Fruit fly (Drosophila melanogaster) whole organism, embryonic: ENCODE results near the gene CG32984.

ENCODE experiments used
- Ada2b ChIP-seq: fragments of 200-800 bp; sonication (Bioruptor generic); IDR thresholded peaks from 2 replicates; pipeline ENCODE4 v1.3.6; 2022; ENCODE audit warnings: missing biosample characterization, missing genetic modification characterization
- Adf1 ChIP-seq: fragments of 200-800 bp; sonication (Bioruptor generic); IDR thresholded peaks from 2 replicates; pipeline ENCODE4 v1.3.6; 2022; ENCODE audit warnings: missing biosample characterization, missing genetic modification characterization
- Antp ChIP-seq: fragments of 200-800 bp; sonication (Bioruptor generic); optimal IDR thresholded peaks from 3 replicates; lab custom pipeline; 2016; ENCODE audit warnings: missing biosample characterization, missing genetic modification characterization
- Asciz ChIP-seq: fragments of 200-800 bp; sonication (Bioruptor generic); optimal IDR thresholded peaks from 2 replicates; lab custom pipeline; 2017; ENCODE audit warnings: missing biosample characterization, mild to moderate bottlenecking, missing genetic modification characterization, missing genetic modification reagents
- CG10431 ChIP-seq: fragments of 200-800 bp; sonication (Bioruptor generic); optimal IDR thresholded peaks from 3 replicates; lab custom pipeline; 2018; ENCODE audit warnings: missing biosample characterization, mild to moderate bottlenecking, missing genetic modification characterization
- CG14014 ChIP-seq: fragments of 200-800 bp; sonication (Bioruptor generic); IDR thresholded peaks from 2 replicates; pipeline ENCODE4 v1.3.6; 2022; ENCODE audit warnings: missing biosample characterization, missing genetic modification characterization
- CG15269 ChIP-seq: fragments of 200-800 bp; sonication (Bioruptor generic); optimal IDR thresholded peaks from 2 replicates; lab custom pipeline; 2018; ENCODE audit warnings: missing biosample characterization, mild to moderate bottlenecking, missing genetic modification characterization, moderate library complexity
- CG1603 ChIP-seq: fragments of 200-800 bp; sonication (Bioruptor generic); optimal IDR thresholded peaks from 2 replicates; lab custom pipeline; 2019; ENCODE audit warnings: missing biosample characterization, mild to moderate bottlenecking, missing genetic modification characterization, moderate library complexity
- CG17385 ChIP-seq: fragments of 200-800 bp; sonication (Bioruptor generic); optimal IDR thresholded peaks from 3 replicates; lab custom pipeline; 2018; ENCODE audit warnings: missing biosample characterization, mild to moderate bottlenecking, missing genetic modification characterization
- CG18599 ChIP-seq: fragments of 200-800 bp; sonication (Bioruptor generic); optimal IDR thresholded peaks from 3 replicates; lab custom pipeline; 2017; ENCODE audit warnings: missing biosample characterization, missing genetic modification characterization, mild to moderate bottlenecking, moderate library complexity, missing genetic modification reagents
- CG31388 ChIP-seq: fragments of 200-800 bp; sonication (Bioruptor generic); optimal IDR thresholded peaks from 2 replicates; lab custom pipeline; 2016; ENCODE audit warnings: missing biosample characterization, missing genetic modification characterization
- CG32772 ChIP-seq: fragments of 200-800 bp; sonication (Bioruptor generic); IDR thresholded peaks from 2 replicates; pipeline ENCODE4 v1.3.6; 2022; ENCODE audit warnings: missing biosample characterization, missing genetic modification characterization
- CG3281 ChIP-seq: fragments of 200-800 bp; sonication (Bioruptor generic); optimal IDR thresholded peaks from 3 replicates; lab custom pipeline; 2017; ENCODE audit warnings: missing biosample characterization, mild to moderate bottlenecking, missing genetic modification characterization
- CG34376 ChIP-seq: fragments of 200-800 bp; sonication (Bioruptor generic); optimal IDR thresholded peaks from 2 replicates; lab custom pipeline; 2018; ENCODE audit warnings: missing biosample characterization, mild to moderate bottlenecking, missing genetic modification characterization
- CG7839 ChIP-seq: fragments of 200-800 bp; sonication (Bioruptor generic); optimal IDR thresholded peaks from 3 replicates; lab custom pipeline; 2018; ENCODE audit warnings: missing biosample characterization, mild to moderate bottlenecking, missing genetic modification characterization, moderate library complexity
- CG8290 ChIP-seq, 3 experiments: fragments of 200-800 bp; sonication (Bioruptor generic); optimal IDR thresholded peaks; 2 replicates each; lab custom pipeline; 2016 to 2019; ENCODE audit warnings: missing biosample characterization in 3 of 3, missing genetic modification characterization in 3 of 3, mild to moderate bottlenecking in 2 of 3, moderate library complexity in 1 of 3
- CG9215 ChIP-seq: fragments of 200-800 bp; sonication (Bioruptor generic); IDR thresholded peaks from 2 replicates; pipeline ENCODE4 v1.3.6; 2022; ENCODE audit warnings: missing biosample characterization, missing genetic modification characterization
- D ChIP-seq, 2 experiments: fragments of 200-800 bp in 1 of 2; fragments of >200 bp in 1 of 2; sonication (Bioruptor generic) in 1 of 2; optimal IDR thresholded peaks; 2 replicates in 1 of 2; 3 replicates in 1 of 2; lab custom pipeline; 2017; ENCODE audit warnings: mild to moderate bottlenecking in 1 of 2, missing biosample characterization in 1 of 2, missing genetic modification characterization in 1 of 2, missing genetic modification reagents in 1 of 2
- D19B ChIP-seq: fragments of 200-800 bp; sonication (Bioruptor generic); optimal IDR thresholded peaks from 2 replicates; lab custom pipeline; 2017; ENCODE audit warnings: missing biosample characterization, mild to moderate bottlenecking, missing genetic modification characterization
- Deaf1 ChIP-seq: fragments of 200-800 bp; optimal IDR thresholded peaks from 3 replicates; lab custom pipeline; 2019; ENCODE audit warnings: missing biosample characterization, mild to moderate bottlenecking, missing genetic modification characterization, moderate library complexity
- E2f1 ChIP-seq: fragments of 200-800 bp; sonication (Bioruptor generic); IDR thresholded peaks from 2 replicates; pipeline ENCODE4 v1.3.6; 2022; ENCODE audit warnings: missing biosample characterization, missing genetic modification characterization
- Eip74EF ChIP-seq, 2 experiments: fragments of 200-800 bp in 1 of 2; fragments of >200 bp in 1 of 2; sonication (Bioruptor generic) in 1 of 2; optimal IDR thresholded peaks; 2 replicates each; lab custom pipeline; 2017 to 2019; ENCODE audit warnings: missing biosample characterization in 2 of 2, missing genetic modification characterization in 2 of 2, mild to moderate bottlenecking in 1 of 2, moderate library complexity in 1 of 2
- Fer2 ChIP-seq: fragments of 200-800 bp; sonication (Bioruptor generic); optimal IDR thresholded peaks from 2 replicates; lab custom pipeline; 2018; ENCODE audit warnings: missing biosample characterization, mild to moderate bottlenecking, missing genetic modification characterization, moderate library complexity
- GATAe ChIP-seq: fragments of 200-800 bp; sonication (Bioruptor generic); conservative IDR thresholded peaks from 2 replicates; pipeline ENCODE4 v1.3.6; 2022; ENCODE audit warnings: missing biosample characterization, missing genetic modification characterization
- Hr51 ChIP-seq, 2 experiments: fragments of 200-800 bp; sonication (Bioruptor generic); optimal IDR thresholded peaks; 2 replicates in 1 of 2; 3 replicates in 1 of 2; lab custom pipeline; 2016 to 2018; ENCODE audit warnings: missing biosample characterization in 2 of 2, missing genetic modification characterization in 2 of 2, mild to moderate bottlenecking in 1 of 2, moderate library complexity in 1 of 2
- Meics ChIP-seq: fragments of 200-800 bp; sonication (Bioruptor generic); optimal IDR thresholded peaks from 2 replicates; lab custom pipeline; 2017; ENCODE audit warnings: missing biosample characterization, mild to moderate bottlenecking, missing genetic modification characterization
- Myb ChIP-seq: fragments of 200-800 bp; sonication (Bioruptor generic); optimal IDR thresholded peaks from 2 replicates; lab custom pipeline; 2016; ENCODE audit warnings: missing biosample characterization, missing genetic modification characterization
- Sry-δ ChIP-seq: fragments of 200-800 bp; sonication (Bioruptor generic); optimal IDR thresholded peaks from 2 replicates; lab custom pipeline; 2016; ENCODE audit warnings: missing biosample characterization, missing genetic modification characterization
- aop ChIP-seq: fragments of 200-800 bp; sonication (Bioruptor generic); IDR thresholded peaks from 2 replicates; pipeline ENCODE4 v1.3.6; 2022; ENCODE audit warnings: missing biosample characterization, missing genetic modification characterization
- cad ChIP-seq: fragments of >200 bp; optimal IDR thresholded peaks from 2 replicates; lab custom pipeline; 2017; ENCODE audit warnings: missing biosample characterization, missing genetic modification characterization
- exex ChIP-seq: fragments of 200-800 bp; sonication (Bioruptor generic); optimal IDR thresholded peaks from 4 replicates; lab custom pipeline; 2018; ENCODE audit warnings: missing biosample characterization, mild to moderate bottlenecking, missing genetic modification characterization, moderate library complexity
- gcm2 ChIP-seq: fragments of 200-800 bp; sonication (Bioruptor generic); optimal IDR thresholded peaks from 2 replicates; lab custom pipeline; 2016; ENCODE audit warnings: missing biosample characterization, missing genetic modification characterization
- grau ChIP-seq: fragments of 200-800 bp; optimal IDR thresholded peaks from 3 replicates; lab custom pipeline; 2019; ENCODE audit warnings: missing biosample characterization, mild to moderate bottlenecking, missing genetic modification characterization, moderate library complexity
- grn ChIP-seq: fragments of 200-800 bp; sonication (Bioruptor generic); optimal IDR thresholded peaks from 3 replicates; lab custom pipeline; 2017; ENCODE audit warnings: missing biosample characterization, missing genetic modification characterization
- maf-S ChIP-seq: fragments of 200-800 bp; sonication (Bioruptor generic); optimal IDR thresholded peaks from 2 replicates; lab custom pipeline; 2016; ENCODE audit warnings: missing biosample characterization, missing genetic modification characterization
- mirr ChIP-seq: fragments of 200-800 bp; sonication (Bioruptor generic); optimal IDR thresholded peaks from 3 replicates; lab custom pipeline; 2018; ENCODE audit warnings: missing biosample characterization, mild to moderate bottlenecking, missing genetic modification characterization
- nau ChIP-seq: fragments of 200-800 bp; sonication (Bioruptor generic); optimal IDR thresholded peaks from 3 replicates; lab custom pipeline; 2017; ENCODE audit warnings: missing biosample characterization, mild to moderate bottlenecking, missing genetic modification characterization, missing genetic modification reagents
- nom ChIP-seq: fragments of 200-800 bp; sonication (Bioruptor generic); optimal IDR thresholded peaks from 2 replicates; lab custom pipeline; 2017; ENCODE audit warnings: missing biosample characterization, missing genetic modification characterization, mild to moderate bottlenecking, moderate library complexity, missing genetic modification reagents
- org-1 ChIP-seq: fragments of 200-800 bp; sonication (Bioruptor generic); optimal IDR thresholded peaks from 2 replicates; lab custom pipeline; 2017; ENCODE audit warnings: missing biosample characterization, missing genetic modification characterization
- pnt ChIP-seq: fragments of 200-800 bp; sonication (Bioruptor generic); optimal IDR thresholded peaks from 3 replicates; lab custom pipeline; 2016; ENCODE audit warnings: missing biosample characterization, missing genetic modification characterization
- ranshi ChIP-seq: fragments of 200-800 bp; sonication (Bioruptor generic); IDR thresholded peaks from 2 replicates; pipeline ENCODE4 v1.3.6; 2022; ENCODE audit warnings: missing biosample characterization, missing genetic modification characterization
- row ChIP-seq: fragments of 200-800 bp; sonication (Bioruptor generic); IDR thresholded peaks from 3 replicates; pipeline ENCODE4 v1.3.6; 2022; ENCODE audit warnings: missing biosample characterization, missing genetic modification characterization
- sd ChIP-seq: fragments of 200-800 bp; sonication (Bioruptor generic); optimal IDR thresholded peaks from 3 replicates; lab custom pipeline; 2018; ENCODE audit warnings: missing biosample characterization, mild to moderate bottlenecking, missing genetic modification characterization, moderate library complexity
- sens ChIP-seq: fragments of 200-800 bp; sonication (Bioruptor generic); peaks from one replicate; lab custom pipeline; 2016; ENCODE audit warnings: missing biosample characterization, missing genetic modification characterization
- sug ChIP-seq: fragments of 200-800 bp; optimal IDR thresholded peaks from 2 replicates; lab custom pipeline; 2019; ENCODE audit warnings: missing biosample characterization, mild to moderate bottlenecking, missing genetic modification characterization, moderate library complexity
- tgo ChIP-seq: fragments of 200-800 bp; sonication (Bioruptor generic); IDR thresholded peaks from 3 replicates; pipeline ENCODE4 v1.3.6; 2022; ENCODE audit warnings: missing biosample characterization, missing genetic modification characterization
- unpg ChIP-seq: fragments of 200-800 bp; sonication (Bioruptor generic); optimal IDR thresholded peaks from 3 replicates; lab custom pipeline; 2018; ENCODE audit warnings: missing biosample characterization, mild to moderate bottlenecking, missing genetic modification characterization, moderate library complexity
- wek ChIP-seq: fragments of 200-800 bp; sonication (Bioruptor generic); optimal IDR thresholded peaks from 3 replicates; lab custom pipeline; 2018; ENCODE audit warnings: missing biosample characterization, mild to moderate bottlenecking, missing genetic modification characterization, moderate library complexity

CG32984 gene

DNA sequence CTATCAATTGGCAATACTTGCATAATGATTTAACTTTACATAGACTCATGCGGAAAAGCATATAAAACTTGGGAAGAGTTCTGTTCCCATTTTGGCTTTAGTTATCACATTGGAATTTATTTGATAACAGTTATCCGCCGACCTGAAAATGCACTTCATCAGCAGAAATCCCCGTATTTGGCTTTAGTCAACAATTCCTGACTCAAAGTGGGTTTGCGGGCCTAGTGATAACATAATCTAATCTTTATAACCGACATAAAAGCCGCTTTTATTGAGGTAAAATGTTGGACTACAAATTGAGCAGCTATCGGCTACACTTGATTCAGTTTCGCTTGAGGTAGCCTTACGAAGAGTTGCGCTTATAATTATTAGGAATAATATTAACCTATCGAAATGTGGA, 45.5 kb downstream of the CG32984 start, which contains the start of gene CG9568 (continued):
- peak; percentile 5 for TF ChIP-seq unpg (GFP tag; lab: Kevin White, UChicago)
- no peak for TF ChIP-seq D (optimal IDR thresholded peaks at IDR 0.05; lab: Kevin White, UChicago)
- TF ChIP-seq D (GFP tag; optimal IDR thresholded peaks at IDR 0.05; lab: Kevin White, UChicago): no peak
- no peak for TF ChIP-seq maf-S (GFP tag; lab: Kevin White, UChicago)
- no peak for TF ChIP-seq cad
- peak; percentile 42 for TF ChIP-seq wek (GFP tag; lab: Kevin White, UChicago)
- no peak for TF ChIP-seq nau (GFP tag; lab: Kevin White, UChicago)
- TF ChIP-seq GATAe (GFP tag; lab: Robert Waterston, UW): peak; percentile 37; the same call in 1 of the 2 replicates
- no peak for TF ChIP-seq Eip74EF (GFP tag; optimal IDR thresholded peaks at IDR 0.05; lab: Kevin White, UChicago)
- TF ChIP-seq org-1 (GFP tag; lab: Kevin White, UChicago): no peak
- TF ChIP-seq CG10431 (GFP tag; lab: Kevin White, UChicago): no peak
- peak; percentile 80 for TF ChIP-seq sd
- no peak for TF ChIP-seq Sry-δ (GFP tag; lab: Kevin White, UChicago)
- no peak for TF ChIP-seq Deaf1 (tag; lab: Kevin White, UChicago)
- TF ChIP-seq D19B (GFP tag; lab: Kevin White, UChicago): peak; percentile 22
- peak; percentile 2 for TF ChIP-seq CG17385 (GFP tag; lab: Kevin White, UChicago)
- no peak for TF ChIP-seq nom (GFP tag; lab: Kevin White, UChicago)
- TF ChIP-seq Meics: no peak
- peak; percentile 54 for TF ChIP-seq CG34376
- no peak for TF ChIP-seq CG7839 (tag; lab: Kevin White, UChicago)
- TF ChIP-seq CG1603: no peak
- TF ChIP-seq CG31388 (GFP tag; lab: Kevin White, UChicago): no peak
- TF ChIP-seq mirr: peak; percentile 47
- no peak for TF ChIP-seq Myb
- TF ChIP-seq Asciz (GFP tag; lab: Kevin White, UChicago): peak; percentile 2
- TF ChIP-seq sug (tag; lab: Kevin White, UChicago): peak; percentile 19
- TF ChIP-seq CG9215: no peak
- peak; percentile 42 for TF ChIP-seq sens

DNA sequence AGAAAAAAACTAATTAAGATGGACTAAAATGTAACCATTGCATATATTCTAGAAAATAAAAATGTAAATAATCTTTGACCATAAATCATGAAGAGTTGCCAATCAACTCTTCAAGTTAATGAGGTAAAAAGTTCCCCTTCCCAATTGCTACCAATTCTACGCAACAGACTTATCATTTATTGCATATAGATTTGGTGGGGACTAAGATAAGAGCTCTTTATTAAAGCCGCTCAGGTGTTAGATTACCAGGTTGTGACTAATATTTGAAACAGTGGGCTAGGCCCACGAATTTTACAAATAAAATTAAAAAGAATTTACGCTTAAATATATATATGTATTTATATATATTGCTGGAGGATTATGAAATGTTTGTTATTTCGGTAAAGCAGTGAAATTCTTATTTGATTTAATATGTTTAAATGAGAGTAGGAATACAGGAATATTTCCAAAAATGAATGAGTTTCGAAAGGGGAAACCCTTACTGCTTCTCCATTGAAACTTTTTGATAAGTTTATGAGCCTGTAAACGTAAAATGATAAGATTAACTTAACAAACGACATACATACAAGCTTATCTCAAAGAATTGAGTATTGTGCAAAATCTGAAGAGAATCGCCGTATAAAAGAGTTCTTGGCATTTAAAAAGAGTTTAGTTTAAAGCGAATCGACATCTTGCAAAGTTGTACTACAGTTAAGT, 46.9 kb downstream of the CG32984 start, which contains the start of gene CG13102:
Gene CG13102 (plus strand): TSS at position 646 of the 696 bp plus-strand sequence.
- peak; percentile 28 for TF ChIP-seq grau (tag; lab: Kevin White, UChicago)
- TF ChIP-seq Antp (GFP tag; lab: Kevin White, UChicago): no peak
- peak; percentile 59; the same call in 1 of the 2 replicates for TF ChIP-seq GATAe (GFP tag; lab: Robert Waterston, UW)
- no peak for TF ChIP-seq Deaf1 (tag; lab: Kevin White, UChicago)
- peak; percentile 40 for TF ChIP-seq CG34376
- TF ChIP-seq Adf1 (GFP tag; lab: Robert Waterston, UW): no peak
- TF ChIP-seq CG3281 (GFP tag; lab: Kevin White, UChicago): peak; percentile 21
- peak; percentile 63; the same call in 2 of the 3 replicates for TF ChIP-seq row
- TF ChIP-seq sd: no peak
- TF ChIP-seq CG14014 (GFP tag; lab: Robert Waterston, UW): no peak
- TF ChIP-seq Ada2b (GFP tag; lab: Robert Waterston, UW): no peak
- TF ChIP-seq CG15269 (tag; lab: Kevin White, UChicago): peak; percentile 13
- TF ChIP-seq ranshi (GFP tag; lab: Robert Waterston, UW): 0 out of 2 replicates have a peak, but pooled peaks have one; percentile 21
- TF ChIP-seq CG18599 (GFP tag; lab: Kevin White, UChicago): peak; percentile 42
- TF ChIP-seq Fer2 (tag; lab: Kevin White, UChicago): no peak
- TF ChIP-seq pnt (GFP tag; lab: Kevin White, UChicago): no peak
- peak in 1 of 2 experiments; percentile 45 for TF ChIP-seq Hr51 (GFP tag; optimal IDR thresholded peaks at IDR 0.05; lab: Kevin White, UChicago)
- TF ChIP-seq grn (GFP tag; lab: Kevin White, UChicago): peak; percentile 61
- TF ChIP-seq exex (tag; lab: Kevin White, UChicago): peak; percentile 92
- no peak for TF ChIP-seq CG32772 (GFP tag; lab: Robert Waterston, UW)
- no peak for TF ChIP-seq CG8290 (GFP tag; optimal IDR thresholded peaks at IDR 0.05; lab: Kevin White, UChicago)
- TF ChIP-seq CG8290 (tag; optimal IDR thresholded peaks at IDR 0.05; lab: Kevin White, UChicago): no peak
- TF ChIP-seq E2f1: no peak
- peak; percentile 56 for TF ChIP-seq sug (tag; lab: Kevin White, UChicago)
- no peak for TF ChIP-seq tgo (GFP tag; lab: Robert Waterston, UW)
- TF ChIP-seq aop (GFP tag; lab: Robert Waterston, UW): no peak
- no peak for TF ChIP-seq gcm2 (GFP tag; lab: Kevin White, UChicago)
